Fruit fly (Drosophila melanogaster): ENCODE data around the gene Cpsf5.

The Cpsf5 gene

dm6 chr3L:9426656-9427294, 15.9 kb downstream of the Cpsf5 start, which contains the start of the genes Atat and Shc (continued):
- peak; percentile 99 for TF ChIP-seq CG11294 (GFP tag; IDR thresholded peaks at IDR 0.05)
- TF ChIP-seq eg (GFP tag; IDR thresholded peaks at IDR 0.05), result peak; percentile 99
- TF ChIP-seq Hr39 (GFP tag; optimal IDR thresholded peaks at IDR 0.05), result peak; percentile 100
- TF ChIP-seq CG10631 (GFP tag; optimal IDR thresholded peaks at IDR 0.05), result peak; percentile 99
- peak; percentile 99 for TF ChIP-seq cyc (GFP tag; optimal IDR thresholded peaks at IDR 0.05)
- peak; percentile 83 to 96 for TF ChIP-seq ss (GFP tag; optimal IDR thresholded peaks at IDR 0.05)
- peak; percentile 95 for TF ChIP-seq spab (GFP tag; optimal IDR thresholded peaks at IDR 0.05)
- TF ChIP-seq Blimp-1 (GFP tag; optimal IDR thresholded peaks at IDR 0.05), result peak; percentile 95
- TF ChIP-seq Sox15 (GFP tag; optimal IDR thresholded peaks at IDR 0.05), result peak; percentile 100

- TF ChIP-seq CG11902 (GFP tag; optimal IDR thresholded peaks at IDR 0.05) (no peak), acj6 (GFP tag; optimal IDR thresholded peaks at IDR 0.05) (peak; percentile 55), CG6163 (GFP tag; IDR thresholded peaks at IDR 0.05) (peak; percentile 27; the same call in 2 of the 3 replicates), dsx (GFP tag; optimal IDR thresholded peaks at IDR 0.05; ENCODE audit: poor library complexity, severe bottlenecking) (peak; percentile 11), CG31627 (GFP tag; optimal IDR thresholded peaks at IDR 0.05) (peak; percentile 35), Ets21C (GFP tag; optimal IDR thresholded peaks at IDR 0.05) (no peak), Eip93F (GFP tag; optimal IDR thresholded peaks at IDR 0.05) (no peak), CG10631 (GFP tag; optimal IDR thresholded peaks at IDR 0.05) (no peak), CG16779 (tag; optimal IDR thresholded peaks at IDR 0.05) (peak; percentile 28), dac (GFP tag; optimal IDR thresholded peaks at IDR 0.05) (no peak), CG4318 (GFP tag; optimal IDR thresholded peaks at IDR 0.05) (no peak), CG8119 (GFP tag; IDR thresholded peaks at IDR 0.05) (peak; percentile 40; the same call in 1 of the 3 replicates), Eip75B (GFP tag; optimal IDR thresholded peaks at IDR 0.05) (peak; percentile 50), spab (GFP tag; optimal IDR thresholded peaks at IDR 0.05) (no peak), Hr4 (GFP tag; optimal IDR thresholded peaks at IDR 0.05) (no peak), Sox15 (GFP tag; optimal IDR thresholded peaks at IDR 0.05) (no peak), Smox (GFP tag; optimal IDR thresholded peaks at IDR 0.05) (peak; percentile 54), CG6808 (GFP tag; optimal IDR thresholded peaks at IDR 0.05) (peak; percentile 32), Gug (GFP tag; IDR thresholded peaks at IDR 0.05) (no peak), CG8632 (GFP tag; optimal IDR thresholded peaks at IDR 0.05) (peak; percentile 18), fd59A (GFP tag; optimal IDR thresholded peaks at IDR 0.05) (no peak), Ets96B (tag; optimal IDR thresholded peaks at IDR 0.05) (peak; percentile 6), Lpt (GFP tag; optimal IDR thresholded peaks at IDR 0.05) (no peak), Hr38 (GFP tag; optimal IDR thresholded peaks at IDR 0.05) (no peak), vri (GFP tag; optimal IDR thresholded peaks at IDR 0.05) (peak; percentile 69), Eip78C (GFP tag) (peak; percentile 75), fd85E (GFP tag; optimal IDR thresholded peaks at IDR 0.05) (no peak), Sox102F (GFP tag; optimal IDR thresholded peaks at IDR 0.05) (peak; percentile 59), CG9139 (GFP tag; optimal IDR thresholded peaks at IDR 0.05) (peak; percentile 57), achi (GFP tag; optimal IDR thresholded peaks at IDR 0.05) (peak; percentile 48), CG6854 (GFP tag; optimal IDR thresholded peaks at IDR 0.05) (peak; percentile 82), CG7368 (GFP tag; optimal IDR thresholded peaks at IDR 0.05) (peak; percentile 11), CG32006 (GFP tag; optimal IDR thresholded peaks at IDR 0.05) (no peak), fkh (GFP tag; optimal IDR thresholded peaks at IDR 0.05) (no peak), CG3032 (tag; optimal IDR thresholded peaks at IDR 0.05) (no peak), ss (GFP tag; optimal IDR thresholded peaks at IDR 0.05) (peak; percentile 53 to 57), Blimp-1 (GFP tag; optimal IDR thresholded peaks at IDR 0.05) (peak; percentile 15), CG6276 (GFP tag; optimal IDR thresholded peaks at IDR 0.05) (no peak), Hr39 (GFP tag; optimal IDR thresholded peaks at IDR 0.05) (peak; percentile 51), eg (GFP tag; IDR thresholded peaks at IDR 0.05) (peak; percentile 59), CG10669 (GFP tag; optimal IDR thresholded peaks at IDR 0.05) (peak; percentile 24), salr (GFP tag; optimal IDR thresholded peaks at IDR 0.05) (peak in 1 of 2 experiments; percentile 56), CG6792 (GFP tag; optimal IDR thresholded peaks at IDR 0.05) (peak; percentile 34)
Measured at dm6 chr3L:9429665-9430607, 19.1 kb downstream of the Cpsf5 start, which contains the start of the genes RpS17 and MTF-1. TSS of gene RpS17 (minus strand) at chr3L:9429821. TSS of gene MTF-1 (plus strand) at chr3L:9430312.
